Fruit fly (Drosophila melanogaster) whole organism, embryonic: ENCODE data around the gene CG42263.

ENCODE experiments used
- Atf-2 ChIP-seq: fragments of 200-800 bp; sonication (Bioruptor generic); optimal IDR thresholded peaks from 2 replicates; lab custom pipeline; 2016; ENCODE audit warnings: missing biosample characterization, missing genetic modification characterization
- CG10274 ChIP-seq: fragments of 200-800 bp; sonication (Bioruptor generic); optimal IDR thresholded peaks from 3 replicates; lab custom pipeline; 2017; ENCODE audit warnings: missing biosample characterization, mild to moderate bottlenecking, missing genetic modification characterization
- CG42726 ChIP-seq: fragments of 200-800 bp; sonication (Bioruptor generic); IDR thresholded peaks from 2 replicates; pipeline ENCODE4 v1.3.6; 2022; ENCODE audit warnings: missing biosample characterization, missing genetic modification characterization; ENCODE audit not compliant: partially characterized antibody
- CG6765 ChIP-seq: fragments of 200-800 bp; sonication (Bioruptor generic); optimal IDR thresholded peaks from 3 replicates; lab custom pipeline; 2017; ENCODE audit warnings: missing biosample characterization, mild to moderate bottlenecking, missing genetic modification characterization
- CG6854 ChIP-seq: fragments of 200-800 bp; sonication (Bioruptor generic); optimal IDR thresholded peaks from 3 replicates; lab custom pipeline; 2017; ENCODE audit warnings: missing biosample characterization, mild to moderate bottlenecking, missing genetic modification characterization
- ERR ChIP-seq: fragments of 200-800 bp; sonication (Bioruptor generic); optimal IDR thresholded peaks from 2 replicates; lab custom pipeline; 2016; ENCODE audit warnings: missing biosample characterization, missing genetic modification characterization
- H2.0 ChIP-seq: fragments of 200-800 bp; sonication (Bioruptor generic); IDR thresholded peaks from 2 replicates; pipeline ENCODE4 v1.3.6; 2022; ENCODE audit warnings: missing biosample characterization, missing genetic modification characterization
- HHEX ChIP-seq: fragments of 200-800 bp; sonication (Bioruptor generic); optimal IDR thresholded peaks from 3 replicates; lab custom pipeline; 2017; ENCODE audit warnings: missing biosample characterization, mild to moderate bottlenecking, missing genetic modification characterization, missing genetic modification reagents
- ap ChIP-seq: fragments of 200-800 bp; sonication (Bioruptor generic); IDR thresholded peaks from 2 replicates; pipeline ENCODE4 v1.3.6; 2022; ENCODE audit warnings: missing biosample characterization, missing genetic modification characterization
- dan ChIP-seq: fragments of 200-800 bp; sonication (Bioruptor generic); IDR thresholded peaks from 2 replicates; pipeline ENCODE4 v1.3.6; 2022; ENCODE audit warnings: missing biosample characterization, missing genetic modification characterization
- gsb ChIP-seq: fragments of 200-800 bp; sonication (Bioruptor generic); IDR thresholded peaks from 2 replicates; pipeline ENCODE4 v1.3.6; 2022; ENCODE audit warnings: missing biosample characterization, missing genetic modification characterization
- h ChIP-seq: fragments of >200 bp; optimal IDR thresholded peaks from 2 replicates; lab custom pipeline; 2017
- wdn ChIP-seq: fragments of 200-800 bp; sonication (Bioruptor generic); IDR thresholded peaks from 2 replicates; pipeline ENCODE4 v1.3.6; 2022; ENCODE audit warnings: missing biosample characterization, missing genetic modification characterization

DNA sequence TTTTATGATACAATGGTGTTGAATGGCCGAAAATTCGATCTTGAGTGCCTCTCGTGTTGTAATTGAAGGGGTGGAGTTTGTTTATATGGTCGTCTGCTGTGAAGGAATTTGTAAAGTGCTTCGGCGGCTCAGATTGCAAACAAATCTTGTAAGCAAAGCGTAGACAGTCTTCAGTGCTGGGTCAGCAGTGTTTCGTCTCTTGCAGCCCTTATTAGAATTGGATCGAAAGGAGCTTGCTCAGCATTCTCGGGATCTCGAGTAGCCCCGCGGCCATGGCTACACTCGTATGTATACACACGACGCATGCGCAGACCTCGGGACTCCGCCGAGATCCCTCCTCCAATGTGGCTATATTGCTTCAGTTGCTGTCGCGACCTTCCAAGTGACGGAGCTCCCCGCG lies 22.5 kb upstream of the CG42263 start:
- TF ChIP-seq HHEX (GFP tag; lab: Kevin White, UChicago) (no peak), gsb (GFP tag; lab: Robert Waterston, UW) (no peak), dan (no peak), h (lab: Kevin White, UChicago) (no peak), CG10274 (no peak), H2.0 (GFP tag; lab: Robert Waterston, UW) (no peak), ap (GFP tag; lab: Robert Waterston, UW) (no peak), CG42726 (no peak), Atf-2 (no peak), ERR (GFP tag; lab: Kevin White, UChicago) (no peak), wdn (GFP tag; lab: Robert Waterston, UW) (no peak), CG6854 (no peak), CG6765 (GFP tag; lab: Kevin White, UChicago) (no peak)
